Worm (Caenorhabditis elegans): ENCODE measurements around the gene grl-6.

- TF ChIP-seq dao-5 (tag; optimal IDR thresholded peaks at IDR 0.05) (no peak), W03F9.2 (tag; optimal IDR thresholded peaks at IDR 0.05) (no peak), him-1 (tag; optimal IDR thresholded peaks at IDR 0.05) (no peak)
Observed at ce11 chrX:6408286-6408685, 42.5 kb downstream of the grl-6 start.

Measured in whole organism, L4/young adult.